Fruit fly (Drosophila melanogaster): ENCODE data around the gene Gr32a.

DNA sequence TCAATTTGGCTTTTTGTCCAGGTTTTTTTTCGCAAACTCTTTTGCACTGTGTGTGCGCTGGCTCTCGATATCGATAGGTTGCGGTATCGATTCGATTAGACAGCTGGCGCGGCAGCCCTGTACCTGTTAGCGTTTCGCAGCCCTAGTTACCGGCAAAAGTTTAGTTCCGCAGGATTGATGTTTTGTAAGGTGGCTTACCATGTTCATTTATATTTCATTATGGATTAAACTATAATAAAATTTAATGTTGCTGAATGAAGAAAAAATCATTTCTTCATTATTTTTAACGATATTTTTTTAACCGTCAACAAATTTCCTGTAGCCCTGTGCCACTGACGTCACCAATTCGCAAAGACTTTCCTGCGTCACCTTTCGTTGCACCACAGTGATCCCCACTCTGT is 7.3 kb upstream of the Gr32a start, which contains the start of gene Reps:
- TF ChIP-seq psq (optimal IDR thresholded peaks at IDR 0.05) (no peak), ttk (optimal IDR thresholded peaks at IDR 0.05) (no peak)
